Worm (Caenorhabditis elegans) whole organism, late embryonic: ENCODE measurements around the gene D1086.1.

ENCODE experiments used
- C38D4.7 ChIP-seq: fragments of 200-800 bp; sonication (Bioruptor generic); optimal IDR thresholded peaks from 2 replicates; lab custom pipeline; 2018; ENCODE audit warnings: mild to moderate bottlenecking, missing genetic modification characterization, moderate library complexity, missing compliant biosample characterization
- F13H6.1 ChIP-seq: sonication (generic microtip); optimal IDR thresholded peaks from 2 replicates; lab custom pipeline; 2016; ENCODE audit warnings: missing genetic modification characterization, missing compliant biosample characterization
- T23F11.4 ChIP-seq: fragments of 200-800 bp; sonication (Bioruptor generic); optimal IDR thresholded peaks from 2 replicates; lab custom pipeline; 2018; ENCODE audit warnings: mild to moderate bottlenecking, missing genetic modification characterization, missing compliant biosample characterization
- Y22D7AL.16 ChIP-seq: sonication (generic microtip); optimal IDR thresholded peaks from 2 replicates; lab custom pipeline; 2016; ENCODE audit warnings: missing genetic modification characterization, missing compliant biosample characterization
- ahr-1 ChIP-seq: sonication (generic microtip); optimal IDR thresholded peaks from 2 replicates; lab custom pipeline; 2016; ENCODE audit warnings: missing genetic modification characterization, missing compliant biosample characterization
- ama-1 ChIP-seq: fragments of 150-350 bp; optimal IDR thresholded peaks from 2 replicates; lab custom pipeline; 2014
- ceh-2 ChIP-seq: sonication (generic microtip); optimal IDR thresholded peaks from 2 replicates; lab custom pipeline; 2016; ENCODE audit warnings: missing genotype, missing genetic modification characterization, missing compliant biosample characterization
- ceh-22 ChIP-seq: sonication (generic microtip); optimal IDR thresholded peaks from 2 replicates; lab custom pipeline; 2017; ENCODE audit warnings: missing biosample characterization, missing genetic modification characterization
- ceh-24 ChIP-seq: sonication (generic microtip); optimal IDR thresholded peaks from 2 replicates; lab custom pipeline; 2016; ENCODE audit warnings: mild to moderate bottlenecking, missing genetic modification characterization, missing compliant biosample characterization
- ceh-30 ChIP-seq: fragments of 150-350 bp; optimal IDR thresholded peaks from 2 replicates; lab custom pipeline; 2014; ENCODE audit warnings: missing biosample characterization, missing genetic modification characterization
- ceh-31 ChIP-seq: sonication (generic microtip); optimal IDR thresholded peaks from 2 replicates; lab custom pipeline; 2016; ENCODE audit warnings: missing genetic modification characterization, missing compliant biosample characterization
- ceh-48 ChIP-seq: sonication (generic microtip); optimal IDR thresholded peaks from 2 replicates; lab custom pipeline; 2016; ENCODE audit warnings: missing genetic modification characterization, inconsistent platforms, missing compliant biosample characterization
- che-1 ChIP-seq: sonication (generic microtip); optimal IDR thresholded peaks from 2 replicates; lab custom pipeline; 2016; ENCODE audit warnings: mild to moderate bottlenecking, missing genetic modification characterization, missing compliant biosample characterization
- dmd-4 ChIP-seq: sonication (generic microtip); optimal IDR thresholded peaks from 2 replicates; lab custom pipeline; 2016; ENCODE audit warnings: borderline replicate concordance, missing genetic modification characterization, missing compliant biosample characterization
- dve-1 ChIP-seq: sonication (generic microtip); optimal IDR thresholded peaks from 2 replicates; lab custom pipeline; 2017; ENCODE audit warnings: antibody characterized with exemption, mild to moderate bottlenecking, missing genetic modification characterization, missing compliant biosample characterization
- elt-2 ChIP-seq: sonication (generic microtip); optimal IDR thresholded peaks from 2 replicates; lab custom pipeline; 2016; ENCODE audit warnings: missing genetic modification reagents, missing genetic modification characterization, missing compliant biosample characterization
- elt-4 ChIP-seq: sonication (generic microtip); optimal IDR thresholded peaks from 2 replicates; lab custom pipeline; 2016; ENCODE audit warnings: missing genetic modification characterization, missing compliant biosample characterization
- ets-4 ChIP-seq: sonication (generic microtip); optimal IDR thresholded peaks from 2 replicates; lab custom pipeline; 2016; ENCODE audit warnings: missing genetic modification characterization, missing compliant biosample characterization
- eyg-1 ChIP-seq: sonication (generic microtip); optimal IDR thresholded peaks from 2 replicates; lab custom pipeline; 2016; ENCODE audit warnings: missing genotype, missing genetic modification characterization, missing compliant biosample characterization
- fkh-10 ChIP-seq: fragments of 150-350 bp; optimal IDR thresholded peaks from 2 replicates; lab custom pipeline; 2014; ENCODE audit warnings: missing biosample characterization, missing genetic modification reagents, missing genetic modification characterization
- fkh-6 ChIP-seq: sonication (generic microtip); optimal IDR thresholded peaks from 2 replicates; lab custom pipeline; 2016; ENCODE audit warnings: missing genetic modification characterization, missing compliant biosample characterization
- gmeb-2 ChIP-seq: sonication (generic microtip); optimal IDR thresholded peaks from 2 replicates; lab custom pipeline; 2016; ENCODE audit warnings: missing genetic modification characterization, inconsistent platforms, missing compliant biosample characterization
- hlh-30 ChIP-seq: sonication (generic microtip); optimal IDR thresholded peaks from 2 replicates; lab custom pipeline; 2017; ENCODE audit warnings: antibody characterized with exemption, missing genetic modification characterization, missing compliant biosample characterization; ENCODE audit not compliant: insufficient read depth
- hlh-6 ChIP-seq: sonication (generic microtip); optimal IDR thresholded peaks from 2 replicates; lab custom pipeline; 2016; ENCODE audit warnings: missing genotype, missing genetic modification characterization, missing compliant biosample characterization
- hlh-8 ChIP-seq: sonication (generic microtip); optimal IDR thresholded peaks from 2 replicates; lab custom pipeline; 2016; ENCODE audit warnings: missing genotype, missing genetic modification characterization, missing compliant biosample characterization
- lin-11 ChIP-seq: fragments of 200-800 bp; sonication (Bioruptor generic); optimal IDR thresholded peaks from 2 replicates; lab custom pipeline; 2018; ENCODE audit warnings: mild to moderate bottlenecking, missing genetic modification characterization, missing compliant biosample characterization
- madf-2 ChIP-seq: sonication (generic microtip); optimal IDR thresholded peaks from 2 replicates; lab custom pipeline; 2017; ENCODE audit warnings: missing genetic modification characterization, missing compliant biosample characterization
- mec-3 ChIP-seq: sonication (generic microtip); optimal IDR thresholded peaks from 2 replicates; lab custom pipeline; 2016; ENCODE audit warnings: borderline replicate concordance, missing genetic modification characterization, missing compliant biosample characterization
- nfya-1 ChIP-seq: sonication (generic microtip); optimal IDR thresholded peaks from 2 replicates; lab custom pipeline; 2017; ENCODE audit warnings: missing genetic modification characterization, mild to moderate bottlenecking, missing compliant biosample characterization, antibody characterized with exemption, moderate library complexity
- nhr-232 ChIP-seq: sonication (generic microtip); optimal IDR thresholded peaks from 2 replicates; lab custom pipeline; 2016; ENCODE audit warnings: missing genetic modification characterization, missing compliant biosample characterization
- npax-4 ChIP-seq: sonication (generic microtip); optimal IDR thresholded peaks from 2 replicates; lab custom pipeline; 2016; ENCODE audit warnings: missing genetic modification characterization, missing compliant biosample characterization
- pax-1 ChIP-seq: fragments of 150-350 bp; optimal IDR thresholded peaks from 2 replicates; lab custom pipeline; 2014; ENCODE audit warnings: missing biosample characterization, missing genetic modification characterization
- pqm-1 ChIP-seq: sonication (generic microtip); optimal IDR thresholded peaks from 2 replicates; lab custom pipeline; 2016; ENCODE audit warnings: missing genetic modification characterization, missing compliant biosample characterization
- ref-2 ChIP-seq: sonication (generic microtip); optimal IDR thresholded peaks from 2 replicates; lab custom pipeline; 2016; ENCODE audit warnings: missing genetic modification characterization, missing compliant biosample characterization
- sox-2 ChIP-seq: fragments of 200-800 bp; sonication (Bioruptor generic); IDR thresholded peaks from 2 replicates; pipeline ENCODE4 v1.3.6; 2022; ENCODE audit warnings: missing genetic modification reagents, missing genetic modification characterization, missing compliant biosample characterization
- sox-4 ChIP-seq: sonication (generic microtip); optimal IDR thresholded peaks from 2 replicates; lab custom pipeline; 2017; ENCODE audit warnings: mild to moderate bottlenecking, missing genetic modification characterization, inconsistent platforms, missing compliant biosample characterization
- syd-9 ChIP-seq: sonication (generic microtip); optimal IDR thresholded peaks from 2 replicates; lab custom pipeline; 2016; ENCODE audit warnings: mild to moderate bottlenecking, missing genetic modification characterization, moderate library complexity, missing compliant biosample characterization
- tbx-2 ChIP-seq: sonication (generic microtip); optimal IDR thresholded peaks from 2 replicates; lab custom pipeline; 2016; ENCODE audit warnings: missing genetic modification characterization, missing compliant biosample characterization
- tbx-7 ChIP-seq: sonication (generic microtip); optimal IDR thresholded peaks from 2 replicates; lab custom pipeline; 2016; ENCODE audit warnings: missing genotype, missing genetic modification characterization, missing compliant biosample characterization
- unc-86 ChIP-seq: sonication (generic microtip); optimal IDR thresholded peaks from 2 replicates; lab custom pipeline; 2016; ENCODE audit warnings: missing genetic modification characterization, missing compliant biosample characterization
- zip-5 ChIP-seq: sonication (generic microtip); optimal IDR thresholded peaks from 2 replicates; lab custom pipeline; 2016; ENCODE audit warnings: missing genetic modification characterization, missing compliant biosample characterization
- ztf-16 ChIP-seq: sonication (generic microtip); optimal IDR thresholded peaks from 2 replicates; lab custom pipeline; 2017; ENCODE audit warnings: missing genetic modification characterization, missing compliant biosample characterization

D1086.1 gene

ce11 chrV:14100886-14101285 is 2.2 kb downstream of the D1086.1 start, which contains the start of gene D1086.12:
TSS of gene D1086.12 (plus strand) at chrV:14101186.
- no peak for TF ChIP-seq hlh-30 (tag; lab: Kevin White, UChicago)

ce11 chrV:14103970-14104369 is 5.3 kb downstream of the D1086.1 start, which contains the start of gene D1086.9:
TSS of gene D1086.9 (plus strand) at chrV:14104270.
- TF ChIP-seq ceh-48 (tag; lab: Kevin White, UChicago) (no peak), hlh-30 (tag; lab: Kevin White, UChicago) (no peak), F13H6.1 (no peak), ceh-31 (no peak), elt-2 (no peak), zip-5 (tag; lab: Kevin White, UChicago) (no peak), nfya-1 (no peak), ahr-1 (tag; lab: Kevin White, UChicago) (no peak), pqm-1 (tag; lab: Kevin White, UChicago) (no peak), tbx-2 (tag; lab: Kevin White, UChicago) (no peak), C38D4.7 (GFP tag; lab: Kevin White, UChicago) (no peak), unc-86 (tag; lab: Kevin White, UChicago) (no peak), sox-2 (GFP tag; lab: Robert Waterston, UW) (no peak), mec-3 (tag; lab: Kevin White, UChicago) (no peak), npax-4 (tag; lab: Kevin White, UChicago) (no peak)
- TF ChIP-seq, all 69 proteins: peak for 0

- TF ChIP-seq Y22D7AL.16 (tag; lab: Kevin White, UChicago) (no peak), eyg-1 (tag; lab: Kevin White, UChicago) (no peak), fkh-6 (tag; lab: Kevin White, UChicago) (no peak), hlh-8 (no peak), ceh-31 (no peak), pax-1 (tag; lab: Kevin White, UChicago) (no peak), madf-2 (tag; lab: Kevin White, UChicago) (no peak), ref-2 (tag; lab: Kevin White, UChicago) (no peak), tbx-2 (tag; lab: Kevin White, UChicago) (no peak), lin-11 (tag; lab: Kevin White, UChicago) (no peak), ceh-2 (tag; lab: Kevin White, UChicago) (no peak), ets-4 (tag; lab: Kevin White, UChicago) (no peak), F13H6.1 (no peak), hlh-6 (tag; lab: Kevin White, UChicago) (no peak), gmeb-2 (tag; lab: Kevin White, UChicago) (no peak), ama-1 (lab: Kevin White, UChicago) (no peak)
- TF ChIP-seq, all 69 proteins: peak for 0
Observed at ce11 chrV:14107511-14107910, 8.9 kb downstream of the D1086.1 start, which contains the start of gene H39E23.3. TSS of gene H39E23.3 (plus strand) at chrV:14107811.

ce11 chrV:14110042-14110441 is 11.4 kb downstream of the D1086.1 start, which contains the start of gene H39E23.2:
TSS of gene H39E23.2 (plus strand) at chrV:14110342.
- TF ChIP-seq tbx-2 (tag; lab: Kevin White, UChicago) (no peak), ahr-1 (tag; lab: Kevin White, UChicago) (no peak), zip-5 (tag; lab: Kevin White, UChicago) (no peak), ceh-2 (tag; lab: Kevin White, UChicago) (no peak), ama-1 (lab: Kevin White, UChicago) (no peak), lin-11 (tag; lab: Kevin White, UChicago) (no peak), ceh-24 (tag; lab: Kevin White, UChicago) (no peak), ceh-30 (no peak), ets-4 (tag; lab: Kevin White, UChicago) (no peak), tbx-7 (tag; lab: Kevin White, UChicago) (no peak), mec-3 (tag; lab: Kevin White, UChicago) (no peak), ztf-16 (tag; lab: Kevin White, UChicago) (no peak)

ce11 chrV:14120674-14121073 is 22.0 kb downstream of the D1086.1 start:
- TF ChIP-seq C38D4.7 (GFP tag; lab: Kevin White, UChicago): no peak
- TF ChIP-seq T23F11.4 (GFP tag; lab: Kevin White, UChicago): no peak
- TF ChIP-seq ceh-2 (tag; lab: Kevin White, UChicago): no peak
- no peak for TF ChIP-seq ref-2 (tag; lab: Kevin White, UChicago)
- TF ChIP-seq dmd-4 (tag; lab: Kevin White, UChicago): no peak
- TF ChIP-seq fkh-10 (GFP tag; lab: Kevin White, UChicago): no peak
- TF ChIP-seq ceh-48 (tag; lab: Kevin White, UChicago): no peak
- TF ChIP-seq elt-4 (tag; lab: Kevin White, UChicago): no peak
- TF ChIP-seq lin-11 (tag; lab: Kevin White, UChicago): no peak
- TF ChIP-seq syd-9 (tag; lab: Kevin White, UChicago): no peak
- TF ChIP-seq gmeb-2 (tag; lab: Kevin White, UChicago): no peak
- no peak for TF ChIP-seq che-1 (tag; lab: Kevin White, UChicago)
- TF ChIP-seq ahr-1 (tag; lab: Kevin White, UChicago): no peak
- no peak for TF ChIP-seq ceh-22 (tag; lab: Kevin White, UChicago)
- no peak for TF ChIP-seq npax-4 (tag; lab: Kevin White, UChicago)
- TF ChIP-seq sox-4: no peak
- TF ChIP-seq mec-3 (tag; lab: Kevin White, UChicago): no peak
- TF ChIP-seq ama-1 (lab: Kevin White, UChicago): no peak
- TF ChIP-seq nhr-232 (tag; lab: Kevin White, UChicago): no peak
- no peak for TF ChIP-seq dve-1 (tag; lab: Kevin White, UChicago)
